Worm (Caenorhabditis elegans): ENCODE results near the gene ZC239.17.

- no peak for TF ChIP-seq nhr-76 (tag; optimal IDR thresholded peaks at IDR 0.05)
- no peak for TF ChIP-seq elt-1 (tag; optimal IDR thresholded peaks at IDR 0.05; ENCODE audit: borderline replicate concordance, insufficient read depth)
- no peak for TF ChIP-seq unc-39 (tag; optimal IDR thresholded peaks at IDR 0.05)
- TF ChIP-seq unc-62 (GFP tag; optimal IDR thresholded peaks at IDR 0.05), result no peak
- no peak for TF ChIP-seq snpc-4 (tag; optimal IDR thresholded peaks at IDR 0.05)
- no peak for TF ChIP-seq nhr-12 (tag; optimal IDR thresholded peaks at IDR 0.05)
- TF ChIP-seq ces-1 (GFP tag; optimal IDR thresholded peaks at IDR 0.05), result no peak
- no peak for TF ChIP-seq zip-8 (tag; optimal IDR thresholded peaks at IDR 0.05)
- TF ChIP-seq ztf-11 (tag; optimal IDR thresholded peaks at IDR 0.05), result no peak
- TF ChIP-seq ceh-83 (GFP tag; optimal IDR thresholded peaks at IDR 0.05), result no peak
- no peak for TF ChIP-seq hlh-1 (tag; optimal IDR thresholded peaks at IDR 0.05)
- no peak for TF ChIP-seq nhr-237 (tag; optimal IDR thresholded peaks at IDR 0.05)
- TF ChIP-seq lin-32 (GFP tag; optimal IDR thresholded peaks at IDR 0.05), result no peak
- TF ChIP-seq nhr-28 (tag; optimal IDR thresholded peaks at IDR 0.05), result no peak
These were observed 39.8 kb downstream of the ZC239.17 start for ce11 chrII:3185848-3186247.

Data from whole organism, mixed stage, embryonic.